Worm (Caenorhabditis elegans) whole organism, L1 larva: Measurements from ENCODE around the gene C27H5.2.

Experiments used
- C16A3.4 ChIP-seq: fragments of 150-350 bp; optimal IDR thresholded peaks from 2 replicates; lab custom pipeline; 2014; ENCODE audit warnings: missing biosample characterization, missing genetic modification characterization
- C34B4.2 ChIP-seq: sonication (generic microtip); optimal IDR thresholded peaks from 2 replicates; lab custom pipeline; 2017; ENCODE audit warnings: mild to moderate bottlenecking, missing genetic modification characterization, missing compliant biosample characterization
- ama-1 ChIP-seq: fragments of 150-350 bp; optimal IDR thresholded peaks from 2 replicates; lab custom pipeline; 2014
- blmp-1 ChIP-seq: fragments of 150-350 bp; optimal IDR thresholded peaks from 2 replicates; lab custom pipeline; 2014; ENCODE audit warnings: missing biosample characterization, missing genetic modification characterization
- ceh-8 ChIP-seq: fragments of 200-800 bp; sonication (Bioruptor generic); optimal IDR thresholded peaks from 2 replicates; lab custom pipeline; 2018; ENCODE audit warnings: mild to moderate bottlenecking, missing genetic modification characterization, moderate library complexity, missing compliant biosample characterization
- efl-3 ChIP-seq: fragments of 200-800 bp; sonication (Bioruptor generic); optimal IDR thresholded peaks from 2 replicates; lab custom pipeline; 2018; ENCODE audit warnings: mild to moderate bottlenecking, missing genetic modification characterization, missing compliant biosample characterization
- egl-13 ChIP-seq: sonication (generic microtip); optimal IDR thresholded peaks from 2 replicates; lab custom pipeline; 2016; ENCODE audit warnings: missing genotype, missing genetic modification reagents, missing genetic modification characterization, missing compliant biosample characterization
- egl-27 ChIP-seq, 2 experiments: fragments of 150-350 bp in 1 of 2; sonication (generic microtip); optimal IDR thresholded peaks; 3 replicates each; lab custom pipeline; 2017 to 2018; ENCODE audit warnings: missing biosample characterization in 2 of 2, missing genetic modification characterization in 2 of 2, missing genetic modification reagents in 2 of 2
- elt-2 ChIP-seq: sonication (generic microtip); optimal IDR thresholded peaks from 2 replicates; lab custom pipeline; 2016; ENCODE audit warnings: missing genetic modification characterization, mild to moderate bottlenecking, inconsistent platforms, missing compliant biosample characterization, missing genetic modification reagents
- ets-5 ChIP-seq: fragments of 200-800 bp; sonication (Bioruptor generic); IDR thresholded peaks from 2 replicates; pipeline ENCODE4 v1.3.6; 2022; ENCODE audit warnings: missing genetic modification characterization, missing compliant biosample characterization
- fkh-4 ChIP-seq: sonication (generic microtip); optimal IDR thresholded peaks from 2 replicates; lab custom pipeline; 2016; ENCODE audit warnings: missing compliant biosample characterization, missing genetic modification characterization, borderline replicate concordance
- fkh-8 ChIP-seq: sonication (generic microtip); optimal IDR thresholded peaks from 2 replicates; lab custom pipeline; 2016; ENCODE audit warnings: mild to moderate bottlenecking, missing genetic modification characterization, missing compliant biosample characterization
- fos-1 ChIP-seq: fragments of 150-350 bp; optimal IDR thresholded peaks from 2 replicates; lab custom pipeline; 2014; ENCODE audit warnings: missing biosample characterization, missing genetic modification characterization
- hlh-17 ChIP-seq: fragments of 200-800 bp; sonication (Bioruptor generic); optimal IDR thresholded peaks from 2 replicates; lab custom pipeline; 2018; ENCODE audit warnings: missing genetic modification characterization, mild to moderate bottlenecking, missing compliant biosample characterization, moderate library complexity, borderline replicate concordance
- hlh-4 ChIP-seq: sonication (generic microtip); optimal IDR thresholded peaks from 2 replicates; lab custom pipeline; 2016; ENCODE audit warnings: mild to moderate bottlenecking, missing genetic modification characterization, missing compliant biosample characterization
- hpl-2 ChIP-seq: fragments of 150-350 bp; optimal IDR thresholded peaks from 2 replicates; lab custom pipeline; 2014; ENCODE audit warnings: missing biosample characterization, missing genetic modification reagents, missing genetic modification characterization
- isw-1 ChIP-seq: fragments of 200-800 bp; sonication (Bioruptor generic); IDR thresholded peaks from 2 replicates; pipeline ENCODE4 v1.3.6; 2022; ENCODE audit warnings: missing genetic modification characterization, missing compliant biosample characterization
- jun-1 ChIP-seq: fragments of 150-350 bp; optimal IDR thresholded peaks from 2 replicates; lab custom pipeline; 2014; ENCODE audit warnings: missing biosample characterization, missing genetic modification reagents, missing genetic modification characterization
- lin-13 ChIP-seq: fragments of 150-350 bp; optimal IDR thresholded peaks from 2 replicates; lab custom pipeline; 2014; ENCODE audit warnings: missing biosample characterization, missing genetic modification reagents, missing genetic modification characterization
- lsy-2 ChIP-seq, 2 experiments: fragments of 150-350 bp; optimal IDR thresholded peaks; 2 replicates each; lab custom pipeline; 2014; ENCODE audit warnings: missing biosample characterization in 2 of 2, missing genetic modification characterization in 2 of 2
- mab-9 ChIP-seq: fragments of 200-800 bp; sonication (Bioruptor generic); IDR thresholded peaks from 2 replicates; pipeline ENCODE4 v1.3.6; 2022; ENCODE audit warnings: missing genetic modification reagents, missing genetic modification characterization, missing compliant biosample characterization
- mdl-1 ChIP-seq, 2 experiments: fragments of 150-350 bp; optimal IDR thresholded peaks; 2 replicates each; lab custom pipeline; 2014 to 2017; ENCODE audit warnings: missing biosample characterization in 2 of 2, missing genetic modification characterization in 2 of 2, inconsistent platforms in 1 of 2
- nhr-11 ChIP-seq: fragments of 150-350 bp; optimal IDR thresholded peaks from 2 replicates; lab custom pipeline; 2014; ENCODE audit warnings: missing biosample characterization, missing genetic modification characterization
- nhr-12 ChIP-seq: sonication (generic microtip); optimal IDR thresholded peaks from 2 replicates; lab custom pipeline; 2017; ENCODE audit warnings: missing biosample characterization, missing genetic modification characterization
- nhr-28 ChIP-seq: fragments of 150-350 bp; optimal IDR thresholded peaks from 2 replicates; lab custom pipeline; 2014; ENCODE audit warnings: missing biosample characterization, missing genetic modification characterization
- nhr-47 ChIP-seq: sonication (generic microtip); optimal IDR thresholded peaks from 2 replicates; lab custom pipeline; 2016; ENCODE audit warnings: mild to moderate bottlenecking, missing genetic modification characterization, moderate library complexity, missing compliant biosample characterization
- nhr-84 ChIP-seq: sonication (generic microtip); optimal IDR thresholded peaks from 2 replicates; lab custom pipeline; 2017; ENCODE audit warnings: missing biosample characterization, missing genetic modification characterization
- nhr-90 ChIP-seq: sonication (generic microtip); optimal IDR thresholded peaks from 2 replicates; lab custom pipeline; 2016; ENCODE audit warnings: mild to moderate bottlenecking, missing genetic modification characterization, missing compliant biosample characterization; ENCODE audit not compliant: poor library complexity
- pag-3 ChIP-seq: sonication (generic microtip); optimal IDR thresholded peaks from 2 replicates; lab custom pipeline; 2017; ENCODE audit warnings: missing genetic modification characterization, mild to moderate bottlenecking, missing compliant biosample characterization, antibody characterized with exemption, borderline replicate concordance; ENCODE audit not compliant: insufficient read depth
- pqm-1 ChIP-seq: sonication (generic microtip); optimal IDR thresholded peaks from 3 replicates; lab custom pipeline; 2017; ENCODE audit warnings: missing biosample characterization, missing genetic modification characterization
- snpc-4 ChIP-seq: fragments of 150-350 bp; optimal IDR thresholded peaks from 2 replicates; lab custom pipeline; 2014; ENCODE audit warnings: missing biosample characterization, missing genetic modification characterization
- snu-23 ChIP-seq: sonication (generic microtip); optimal IDR thresholded peaks from 2 replicates; lab custom pipeline; 2016; ENCODE audit warnings: missing genetic modification characterization, missing compliant biosample characterization
- sup-37 ChIP-seq: fragments of 200-800 bp; sonication (Bioruptor generic); optimal IDR thresholded peaks from 2 replicates; lab custom pipeline; 2018; ENCODE audit warnings: mild to moderate bottlenecking, missing genetic modification characterization, missing compliant biosample characterization
- tlp-1 ChIP-seq: fragments of 150-350 bp; optimal IDR thresholded peaks from 2 replicates; lab custom pipeline; 2014; ENCODE audit warnings: missing biosample characterization, missing genetic modification characterization
- unc-130 ChIP-seq: fragments of 150-350 bp; optimal IDR thresholded peaks from 2 replicates; lab custom pipeline; 2017; ENCODE audit warnings: missing biosample characterization, missing genetic modification characterization, inconsistent platforms
- unc-30 ChIP-seq: sonication (generic microtip); optimal IDR thresholded peaks from 2 replicates; lab custom pipeline; 2017; ENCODE audit warnings: missing biosample characterization, missing genetic modification characterization
- unc-86 ChIP-seq: sonication (generic microtip); optimal IDR thresholded peaks from 2 replicates; lab custom pipeline; 2016; ENCODE audit warnings: missing genetic modification characterization, missing compliant biosample characterization
- vab-15 ChIP-seq: sonication (generic microtip); optimal IDR thresholded peaks from 2 replicates; lab custom pipeline; 2017; ENCODE audit warnings: missing genotype, mild to moderate bottlenecking, missing genetic modification characterization, missing compliant biosample characterization
- zip-4 ChIP-seq: fragments of 200-800 bp; sonication (Bioruptor generic); optimal IDR thresholded peaks from 2 replicates; lab custom pipeline; 2018; ENCODE audit warnings: mild to moderate bottlenecking, missing genetic modification characterization, moderate library complexity, missing compliant biosample characterization
- ztf-11 ChIP-seq, 2 experiments: sonication (generic microtip); optimal IDR thresholded peaks; 2 replicates each; lab custom pipeline; 2016 to 2017; ENCODE audit warnings: missing genetic modification characterization in 2 of 2, missing biosample characterization in 1 of 2, missing compliant biosample characterization in 1 of 2

C27H5.2 gene

ce11 chrII:7111657-7112049 lies 43.7 kb upstream of the C27H5.2 start, which contains the start of gene F10E7.5 (continued):
- TF ChIP-seq elt-2 (no peak), unc-130 (tag; lab: Kevin White, UChicago) (peak; percentile 40), hpl-2 (GFP tag; lab: Kevin White, UChicago) (no peak), fos-1 (tag; lab: Kevin White, UChicago) (peak; percentile 23), C16A3.4 (tag; lab: Kevin White, UChicago) (peak; percentile 66), nhr-84 (no peak), isw-1 (peak; percentile 35; the same call in 1 of the 2 replicates), nhr-28 (tag; lab: Kevin White, UChicago) (no peak), nhr-12 (tag; lab: Kevin White, UChicago) (no peak), egl-27 (tag; optimal IDR thresholded peaks at IDR 0.05; lab: Kevin White, UChicago) (no peak), tlp-1 (tag; lab: Kevin White, UChicago) (no peak), snpc-4 (tag; lab: Kevin White, UChicago) (peak; percentile 23), vab-15 (no peak), zip-4 (GFP tag; lab: Kevin White, UChicago) (no peak), fkh-8 (tag; lab: Kevin White, UChicago) (no peak), mab-9 (GFP tag; lab: Robert Waterston, UW) (no peak), efl-3 (GFP tag; lab: Kevin White, UChicago) (no peak), hlh-17 (GFP tag; lab: Kevin White, UChicago) (no peak), lin-13 (no peak), ets-5 (GFP tag; lab: Robert Waterston, UW) (no peak), C34B4.2 (tag; lab: Kevin White, UChicago) (no peak), unc-30 (tag; lab: Kevin White, UChicago) (no peak), sup-37 (GFP tag; lab: Kevin White, UChicago) (no peak), pqm-1 (tag; lab: Kevin White, UChicago) (no peak), mdl-1 (tag; optimal IDR thresholded peaks at IDR 0.05; lab: Kevin White, UChicago) (peak in 1 of 2 experiments; percentile 36), hlh-4 (tag; lab: Kevin White, UChicago) (no peak), snu-23 (GFP tag; lab: Kevin White, UChicago) (peak; percentile 69), ceh-8 (GFP tag; lab: Kevin White, UChicago) (no peak), jun-1 (tag; lab: Kevin White, UChicago) (peak; percentile 30), nhr-11 (tag; lab: Kevin White, UChicago) (no peak), ama-1 (no peak)

- TF ChIP-seq snpc-4 (tag; lab: Kevin White, UChicago) (no peak), elt-2 (no peak), lsy-2 (tag; optimal IDR thresholded peaks at IDR 0.05; lab: Kevin White, UChicago) (no peak), nhr-12 (tag; lab: Kevin White, UChicago) (no peak), ztf-11 (tag; optimal IDR thresholded peaks at IDR 0.05; lab: Kevin White, UChicago) (no peak), egl-13 (tag; lab: Kevin White, UChicago) (no peak), blmp-1 (tag; lab: Kevin White, UChicago) (no peak), nhr-11 (tag; lab: Kevin White, UChicago) (no peak), lin-13 (no peak)
Observed at ce11 chrII:7112780-7113179, 42.6 kb upstream of the C27H5.2 start, which contains the start of gene F10E7.6. Gene F10E7.6 (plus strand): TSS chrII:7113080.

- TF ChIP-seq nhr-47 (tag; lab: Kevin White, UChicago), result no peak
- TF ChIP-seq pag-3 (tag; lab: Kevin White, UChicago), result no peak
- no peak for TF ChIP-seq nhr-90 (tag; lab: Kevin White, UChicago)
- TF ChIP-seq fkh-4 (tag; lab: Kevin White, UChicago), result no peak
- TF ChIP-seq unc-86, result no peak
- no peak for TF ChIP-seq fkh-8 (tag; lab: Kevin White, UChicago)
Observed at ce11 chrII:7115638-7116037, 39.7 kb upstream of the C27H5.2 start, which contains the start of gene cutl-5. Gene cutl-5 (minus strand): TSS chrII:7115906.
